Fruit fly (Drosophila melanogaster): ENCODE measurements around the gene InR.

DNA sequence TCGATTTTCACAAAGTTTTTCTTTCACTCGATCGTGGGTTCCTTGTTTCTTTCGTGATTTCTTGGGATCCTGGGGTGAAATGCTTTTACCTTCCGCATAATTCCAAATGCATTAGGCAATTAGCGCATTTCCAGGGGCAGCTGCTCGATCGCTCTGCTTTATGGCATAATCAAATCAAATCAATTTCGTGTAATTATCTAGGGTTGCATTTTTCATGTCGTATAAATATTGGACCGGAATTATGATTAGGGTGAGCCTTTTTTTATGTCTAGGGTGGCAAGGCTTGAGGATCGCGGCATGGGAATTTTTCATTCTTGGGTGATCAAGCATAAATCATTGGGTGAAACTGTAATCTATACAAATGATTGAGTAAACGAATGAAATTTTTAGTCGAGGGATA is 35.6 kb upstream of the InR start:
- TF ChIP-seq svp (GFP tag) = no peak
- no peak for TF ChIP-seq CG34406 (GFP tag; optimal IDR thresholded peaks at IDR 0.05)
- no peak for TF ChIP-seq CG11294 (GFP tag; IDR thresholded peaks at IDR 0.05)
- TF ChIP-seq OdsH (GFP tag; optimal IDR thresholded peaks at IDR 0.05) = no peak
- no peak for TF ChIP-seq CG16779 (tag; optimal IDR thresholded peaks at IDR 0.05)
- no peak for TF ChIP-seq net (GFP tag; optimal IDR thresholded peaks at IDR 0.05)
- TF ChIP-seq Gug (GFP tag; IDR thresholded peaks at IDR 0.05) = no peak
- no peak for TF ChIP-seq pdm3 (GFP tag; optimal IDR thresholded peaks at IDR 0.05)
- no peak for TF ChIP-seq CG3032 (tag; optimal IDR thresholded peaks at IDR 0.05)
- no peak for TF ChIP-seq CG15336 (GFP tag; IDR thresholded peaks at IDR 0.05)

Data from whole organism, prepupa.